Fruit fly (Drosophila melanogaster) whole organism: Measurements from ENCODE around the gene Tsp.

Source experiments
- CG8478 ChIP-seq: fragments of >200 bp; optimal IDR thresholded peaks from 2 replicates; lab custom pipeline; 2018; ENCODE audit warnings: inconsistent platforms
- Dll ChIP-seq: fragments of >200 bp; optimal IDR thresholded peaks from 2 replicates; lab custom pipeline; 2017
- EcR ChIP-seq, 2 experiments: fragments of >200 bp; optimal IDR thresholded peaks; 2 replicates each; lab custom pipeline; 2017; ENCODE audit warnings: missing biosample characterization in 2 of 2, missing genetic modification characterization in 2 of 2, missing genetic modification reagents in 2 of 2
- pan ChIP-seq: fragments of >200 bp; optimal IDR thresholded peaks from 2 replicates; lab custom pipeline; 2017
- psq ChIP-seq: fragments of >200 bp; optimal IDR thresholded peaks from 2 replicates; lab custom pipeline; 2017
- usp ChIP-seq: fragments of >200 bp; optimal IDR thresholded peaks from 2 replicates; lab custom pipeline; 2017; ENCODE audit warnings: missing biosample characterization, missing genetic modification characterization, mixed read lengths

Tsp gene

dm6 chr2L:6649085-6649754 is 59.7 kb downstream of the Tsp start, which contains the start of the genes CG31635 and Tango1:
TSS of gene CG31635 (minus strand) at chr2L:6649114.
TSS of gene Tango1 (plus strand) at chr2L:6649388.
- TF ChIP-seq usp (GFP tag; lab: Kevin White, UChicago) (no peak), CG8478 (no peak), psq (lab: Kevin White, UChicago) (no peak), pan (no peak), Dll (lab: Kevin White, UChicago) (no peak), EcR (GFP tag; optimal IDR thresholded peaks at IDR 0.05; lab: Kevin White, UChicago) (no peak)

dm6 chr2L:6648163-6648628 is 60.7 kb downstream of the Tsp start:
- TF ChIP-seq Dll (lab: Kevin White, UChicago) (no peak), CG8478 (no peak), EcR (GFP tag; optimal IDR thresholded peaks at IDR 0.05; lab: Kevin White, UChicago) (no peak), usp (GFP tag; lab: Kevin White, UChicago) (no peak), pan (no peak), psq (lab: Kevin White, UChicago) (no peak)

dm6 chr2L:6647103-6647711 is 61.7 kb downstream of the Tsp start:
- TF ChIP-seq EcR (GFP tag; optimal IDR thresholded peaks at IDR 0.05; lab: Kevin White, UChicago): no peak
- TF ChIP-seq Dll (lab: Kevin White, UChicago): no peak
- no peak for TF ChIP-seq usp (GFP tag; lab: Kevin White, UChicago)
- no peak for TF ChIP-seq CG8478
- TF ChIP-seq psq (lab: Kevin White, UChicago): no peak
- no peak for TF ChIP-seq pan

dm6 chr2L:6644421-6645059 is 64.3 kb downstream of the Tsp start:
- TF ChIP-seq Dll (lab: Kevin White, UChicago) (no peak), CG8478 (no peak), EcR (GFP tag; optimal IDR thresholded peaks at IDR 0.05; lab: Kevin White, UChicago) (no peak), pan (no peak), psq (lab: Kevin White, UChicago) (no peak), usp (GFP tag; lab: Kevin White, UChicago) (no peak)

dm6 chr2L:6643218-6643756 is 65.6 kb downstream of the Tsp start:
- TF ChIP-seq pan (no peak), usp (GFP tag; lab: Kevin White, UChicago) (no peak)
